Worm (Caenorhabditis elegans): ENCODE data around the gene C50C3.12.
A peak's percentile ranks its signal among the peaks of the same experiment; 100 is the strongest.

C50C3.12 gene

DNA sequence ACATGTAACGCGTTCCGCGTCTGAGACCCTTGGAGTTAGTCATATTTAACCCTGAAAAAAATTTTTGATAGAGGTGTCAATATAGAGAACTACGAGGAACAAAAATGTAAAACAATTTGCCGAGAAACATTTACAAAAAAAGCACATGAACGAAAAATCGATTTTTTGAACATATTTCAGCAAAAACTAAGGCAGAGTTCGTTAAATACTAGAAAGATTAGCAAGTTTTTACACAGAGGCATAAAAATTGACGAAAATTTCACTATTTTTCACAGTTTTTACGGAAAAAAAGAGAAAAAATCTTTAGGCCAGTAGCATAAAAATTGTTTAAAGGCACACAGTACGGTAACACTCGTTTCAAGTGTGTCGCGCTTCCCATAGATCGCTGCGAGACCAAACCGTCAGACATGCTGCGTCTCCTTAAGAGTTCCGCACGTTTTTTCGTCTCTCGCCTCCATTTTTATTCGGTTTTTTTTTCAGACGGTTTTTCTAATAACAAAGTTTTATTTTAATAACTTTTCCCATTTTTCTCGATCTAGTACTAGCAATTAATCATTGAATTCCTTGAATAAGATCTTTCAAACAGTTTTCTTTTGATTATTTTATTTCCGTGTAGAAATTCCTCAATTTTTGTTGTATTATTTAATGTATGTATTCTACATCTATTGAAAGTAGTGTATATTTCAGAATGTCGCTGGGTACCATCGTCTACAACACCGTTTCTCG lies 46.0 kb upstream of the C50C3.12 start, which contains the start of the genes rpl-21 and C14B9.10:
rpl-21 (minus strand) TSS at position 51 of the 726 bp plus-strand sequence.
C14B9.10 (plus strand) TSS at position 676 of the 726 bp plus-strand sequence.
- TF ChIP-seq lim-6 (tag; optimal IDR thresholded peaks at IDR 0.05) (no peak), gmeb-2 (tag; optimal IDR thresholded peaks at IDR 0.05) (no peak), F13H6.1 (tag; optimal IDR thresholded peaks at IDR 0.05) (no peak), dve-1 (tag; optimal IDR thresholded peaks at IDR 0.05) (peak; percentile 28), elt-2 (tag; optimal IDR thresholded peaks at IDR 0.05) (peak; percentile 23), eyg-1 (tag; optimal IDR thresholded peaks at IDR 0.05) (no peak), npax-4 (tag; optimal IDR thresholded peaks at IDR 0.05) (no peak), ceh-19 (GFP tag; optimal IDR thresholded peaks at IDR 0.05) (no peak), ceh-6 (GFP tag; optimal IDR thresholded peaks at IDR 0.05) (no peak), ahr-1 (tag; optimal IDR thresholded peaks at IDR 0.05) (no peak), tbx-2 (tag; optimal IDR thresholded peaks at IDR 0.05) (peak; percentile 49), unc-42 (tag; optimal IDR thresholded peaks at IDR 0.05) (peak; percentile 61), hlh-30 (tag; optimal IDR thresholded peaks at IDR 0.05; ENCODE audit: insufficient read depth) (peak; percentile 46), ceh-18 (tag; optimal IDR thresholded peaks at IDR 0.05) (peak; percentile 27), dmd-4 (tag; optimal IDR thresholded peaks at IDR 0.05; ENCODE audit: borderline replicate concordance) (no peak), mec-3 (tag; optimal IDR thresholded peaks at IDR 0.05; ENCODE audit: borderline replicate concordance) (no peak), pax-1 (tag; optimal IDR thresholded peaks at IDR 0.05) (no peak), pha-2 (tag; optimal IDR thresholded peaks at IDR 0.05) (no peak), nfya-1 (tag; optimal IDR thresholded peaks at IDR 0.05) (peak; percentile 92), unc-55 (GFP tag; optimal IDR thresholded peaks at IDR 0.05) (peak; percentile 73), zip-5 (tag; optimal IDR thresholded peaks at IDR 0.05) (no peak), ceh-2 (tag; optimal IDR thresholded peaks at IDR 0.05) (no peak), K09A11.1 (tag; optimal IDR thresholded peaks at IDR 0.05; ENCODE audit: insufficient read depth) (no peak), unc-86 (tag; optimal IDR thresholded peaks at IDR 0.05) (no peak), tbx-7 (tag; optimal IDR thresholded peaks at IDR 0.05) (no peak), ceh-31 (tag; optimal IDR thresholded peaks at IDR 0.05) (peak; percentile 64)

DNA sequence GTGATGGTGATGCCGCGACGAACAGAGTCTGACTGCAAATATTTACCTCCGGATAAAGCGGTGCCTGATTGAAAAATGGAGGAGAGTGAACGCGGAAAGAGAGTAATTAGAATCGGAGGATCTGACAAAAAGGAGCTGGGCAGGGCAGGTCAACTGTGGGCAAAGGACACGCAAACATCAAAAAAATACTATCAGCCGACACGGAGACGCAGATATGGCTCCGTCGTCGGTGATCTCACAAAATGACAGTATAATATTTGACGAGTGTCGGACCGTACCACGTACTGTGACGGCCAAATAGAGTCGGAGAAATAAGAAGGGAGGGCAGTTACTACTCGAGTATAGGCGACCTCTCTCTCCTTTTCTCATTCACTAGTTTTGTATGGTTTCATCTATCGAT lies 43.9 kb upstream of the C50C3.12 start:
- no peak for TF ChIP-seq elt-2 (tag; optimal IDR thresholded peaks at IDR 0.05)
- no peak for TF ChIP-seq gmeb-2 (tag; optimal IDR thresholded peaks at IDR 0.05)
- TF ChIP-seq elt-4 (tag; optimal IDR thresholded peaks at IDR 0.05), result no peak
- peak; percentile 2 for TF ChIP-seq tbx-2 (tag; optimal IDR thresholded peaks at IDR 0.05)
- TF ChIP-seq pha-2 (tag; optimal IDR thresholded peaks at IDR 0.05), result peak; percentile 32
- no peak for TF ChIP-seq ceh-2 (tag; optimal IDR thresholded peaks at IDR 0.05)
- no peak for TF ChIP-seq pax-1 (tag; optimal IDR thresholded peaks at IDR 0.05)
- no peak for TF ChIP-seq nhr-11 (tag; optimal IDR thresholded peaks at IDR 0.05)

DNA sequence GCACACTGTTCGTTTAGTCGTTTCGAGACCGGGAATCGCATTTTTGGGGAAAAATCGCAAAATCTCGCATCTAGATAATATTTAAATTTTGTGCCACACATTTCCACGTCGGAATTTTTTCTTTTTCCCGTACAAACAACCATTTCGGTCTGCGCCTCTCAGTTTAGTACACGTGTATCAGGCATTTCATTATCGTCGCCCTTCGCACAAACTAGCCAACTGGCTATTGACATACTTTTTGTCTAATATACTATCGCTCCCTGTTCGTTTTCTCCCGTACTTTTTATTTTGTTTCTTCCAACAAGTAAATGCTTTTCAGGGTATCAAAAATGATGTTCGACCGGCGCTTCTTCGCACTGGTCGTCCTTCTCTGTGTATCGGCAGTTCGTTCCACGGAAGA lies 43.0 kb upstream of the C50C3.12 start, which contains the start of gene C14B9.2:
C14B9.2 (plus strand) TSS at position 320 of the 400 bp plus-strand sequence.
- TF ChIP-seq ceh-45 (GFP tag; IDR thresholded peaks at IDR 0.05) (no peak), fkh-6 (tag; optimal IDR thresholded peaks at IDR 0.05) (no peak), eyg-1 (tag; optimal IDR thresholded peaks at IDR 0.05) (no peak), ceh-14 (tag; optimal IDR thresholded peaks at IDR 0.05) (no peak)

DNA sequence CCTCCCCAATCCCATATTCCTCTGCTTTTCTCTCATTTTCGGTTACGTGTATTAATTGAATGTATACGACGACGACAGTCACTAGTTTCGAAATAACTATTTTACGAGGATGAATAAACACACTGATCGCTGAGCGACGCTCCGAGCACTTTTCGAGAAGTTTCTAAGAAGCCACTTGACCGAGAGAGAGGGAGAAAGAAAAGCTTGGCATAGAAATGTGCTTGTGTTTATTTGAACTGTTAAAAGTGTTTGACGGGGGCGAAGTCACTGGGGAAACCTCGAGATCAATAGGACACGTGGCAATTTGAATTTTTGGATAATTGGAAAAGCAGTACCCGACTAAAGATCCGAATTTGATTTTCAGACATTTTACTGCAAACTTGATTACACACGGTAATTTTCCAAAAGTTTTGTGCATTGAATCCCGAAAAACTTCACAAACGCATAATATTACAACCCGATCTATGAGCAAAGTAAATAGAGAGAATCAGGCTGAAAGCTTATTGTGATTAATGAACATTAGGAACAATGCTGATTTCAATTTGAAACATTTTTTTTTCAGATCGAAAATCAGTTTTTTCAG lies 39.8 kb upstream of the C50C3.12 start:
- TF ChIP-seq ceh-22 (tag; optimal IDR thresholded peaks at IDR 0.05) (peak; percentile 61), odd-2 (tag; optimal IDR thresholded peaks at IDR 0.05) (no peak), dve-1 (tag; optimal IDR thresholded peaks at IDR 0.05) (no peak), nfya-1 (tag; optimal IDR thresholded peaks at IDR 0.05) (peak; percentile 7), ama-1 (optimal IDR thresholded peaks at IDR 0.05) (peak; percentile 24), hlh-30 (tag; optimal IDR thresholded peaks at IDR 0.05; ENCODE audit: insufficient read depth) (peak; percentile 33), pax-1 (tag; optimal IDR thresholded peaks at IDR 0.05) (peak; percentile 73), ceh-31 (tag; optimal IDR thresholded peaks at IDR 0.05) (no peak), madf-2 (tag; optimal IDR thresholded peaks at IDR 0.05) (no peak), eyg-1 (tag; optimal IDR thresholded peaks at IDR 0.05) (no peak)

Measured in whole organism, late embryonic.